Fruit fly (Drosophila melanogaster): ENCODE results near the gene Osbp.

Osbp gene

dm6 chr3R:24908034-24908433, 30.0 kb downstream of the Osbp start:
- no peak for TF ChIP-seq Myc (optimal IDR thresholded peaks at IDR 0.05)
- TF ChIP-seq ttk (optimal IDR thresholded peaks at IDR 0.05) = no peak
- no peak for TF ChIP-seq Sin3A (optimal IDR thresholded peaks at IDR 0.05)
- no peak for TF ChIP-seq psq (optimal IDR thresholded peaks at IDR 0.05)
- no peak for TF ChIP-seq h (optimal IDR thresholded peaks at IDR 0.05)
- no peak for TF ChIP-seq insv (optimal IDR thresholded peaks at IDR 0.05)

- TF ChIP-seq ttk (optimal IDR thresholded peaks at IDR 0.05) (no peak), Myc (optimal IDR thresholded peaks at IDR 0.05) (no peak), h (optimal IDR thresholded peaks at IDR 0.05) (no peak), Sin3A (optimal IDR thresholded peaks at IDR 0.05) (no peak), insv (optimal IDR thresholded peaks at IDR 0.05) (no peak), psq (optimal IDR thresholded peaks at IDR 0.05) (no peak)
These were observed 31.4 kb downstream of the Osbp start for dm6 chr3R:24906648-24907047.

- TF ChIP-seq ttk (optimal IDR thresholded peaks at IDR 0.05) (no peak), Sin3A (optimal IDR thresholded peaks at IDR 0.05) (no peak), h (optimal IDR thresholded peaks at IDR 0.05) (no peak), insv (optimal IDR thresholded peaks at IDR 0.05) (no peak), psq (optimal IDR thresholded peaks at IDR 0.05) (no peak), Myc (optimal IDR thresholded peaks at IDR 0.05) (no peak)
These were observed 31.9 kb downstream of the Osbp start, which contains the start of gene CG13643 for dm6 chr3R:24905959-24906634. TSS of gene CG13643 (minus strand) at chr3R:24906004.

dm6 chr3R:24900816-24901215, 37.2 kb downstream of the Osbp start, which contains the start of gene CG10845:
TSS of gene CG10845 (plus strand) at chr3R:24901116.
- no peak for TF ChIP-seq Sin3A (optimal IDR thresholded peaks at IDR 0.05)
- no peak for TF ChIP-seq Myc (optimal IDR thresholded peaks at IDR 0.05)
- no peak for TF ChIP-seq ttk (optimal IDR thresholded peaks at IDR 0.05)
- no peak for TF ChIP-seq insv (optimal IDR thresholded peaks at IDR 0.05)
- no peak for TF ChIP-seq psq (optimal IDR thresholded peaks at IDR 0.05)
- no peak for TF ChIP-seq h (optimal IDR thresholded peaks at IDR 0.05)

dm6 chr3R:24894419-24895206, 43.4 kb downstream of the Osbp start, which contains the start of the genes CG31121 and CG11069:
TSS of gene CG31121 (minus strand) at chr3R:24894605.
TSS of gene CG11069 (plus strand) at chr3R:24894742.
- TF ChIP-seq insv (optimal IDR thresholded peaks at IDR 0.05) (no peak), h (optimal IDR thresholded peaks at IDR 0.05) (no peak), psq (optimal IDR thresholded peaks at IDR 0.05) (no peak), Myc (optimal IDR thresholded peaks at IDR 0.05) (no peak), ttk (optimal IDR thresholded peaks at IDR 0.05) (no peak), Sin3A (optimal IDR thresholded peaks at IDR 0.05) (no peak)

- TF ChIP-seq h (optimal IDR thresholded peaks at IDR 0.05) = no peak
- no peak for TF ChIP-seq Sin3A (optimal IDR thresholded peaks at IDR 0.05)
- no peak for TF ChIP-seq ttk (optimal IDR thresholded peaks at IDR 0.05)
- no peak for TF ChIP-seq insv (optimal IDR thresholded peaks at IDR 0.05)
- TF ChIP-seq Myc (optimal IDR thresholded peaks at IDR 0.05) = no peak
- TF ChIP-seq psq (optimal IDR thresholded peaks at IDR 0.05) = no peak
These were observed 44.6 kb downstream of the Osbp start for dm6 chr3R:24893320-24893955.

dm6 chr3R:24890919-24891318, 47.1 kb downstream of the Osbp start:
- TF ChIP-seq Sin3A (optimal IDR thresholded peaks at IDR 0.05) (no peak), ttk (optimal IDR thresholded peaks at IDR 0.05) (no peak)

dm6 chr3R:24890217-24890616, 47.8 kb downstream of the Osbp start:
- no peak for TF ChIP-seq Sin3A (optimal IDR thresholded peaks at IDR 0.05)
- TF ChIP-seq Myc (optimal IDR thresholded peaks at IDR 0.05) = no peak
- TF ChIP-seq h (optimal IDR thresholded peaks at IDR 0.05) = no peak
- no peak for TF ChIP-seq psq (optimal IDR thresholded peaks at IDR 0.05)
- no peak for TF ChIP-seq ttk (optimal IDR thresholded peaks at IDR 0.05)
- no peak for TF ChIP-seq insv (optimal IDR thresholded peaks at IDR 0.05)

dm6 chr3R:24889303-24889892, 48.6 kb downstream of the Osbp start:
- no peak for TF ChIP-seq Myc (optimal IDR thresholded peaks at IDR 0.05)
- no peak for TF ChIP-seq Sin3A (optimal IDR thresholded peaks at IDR 0.05)
- TF ChIP-seq ttk (optimal IDR thresholded peaks at IDR 0.05) = no peak
- TF ChIP-seq insv (optimal IDR thresholded peaks at IDR 0.05) = no peak
- no peak for TF ChIP-seq h (optimal IDR thresholded peaks at IDR 0.05)
- no peak for TF ChIP-seq psq (optimal IDR thresholded peaks at IDR 0.05)

- TF ChIP-seq insv (optimal IDR thresholded peaks at IDR 0.05) (no peak), psq (optimal IDR thresholded peaks at IDR 0.05) (no peak), Myc (optimal IDR thresholded peaks at IDR 0.05) (no peak), ttk (optimal IDR thresholded peaks at IDR 0.05) (no peak), Sin3A (optimal IDR thresholded peaks at IDR 0.05) (no peak), h (optimal IDR thresholded peaks at IDR 0.05) (no peak)
These were observed 49.6 kb downstream of the Osbp start for dm6 chr3R:24888418-24888817.

- TF ChIP-seq psq (optimal IDR thresholded peaks at IDR 0.05) (no peak), insv (optimal IDR thresholded peaks at IDR 0.05) (no peak), ttk (optimal IDR thresholded peaks at IDR 0.05) (no peak), Sin3A (optimal IDR thresholded peaks at IDR 0.05) (no peak), Myc (optimal IDR thresholded peaks at IDR 0.05) (no peak), h (optimal IDR thresholded peaks at IDR 0.05) (no peak)
These were observed 51.6 kb downstream of the Osbp start for dm6 chr3R:24886470-24886869.

Data from Kc167 (cell line).